Fruit fly (Drosophila melanogaster): Measurements from ENCODE around the gene Rpn12R.

The Rpn12R gene

DNA sequence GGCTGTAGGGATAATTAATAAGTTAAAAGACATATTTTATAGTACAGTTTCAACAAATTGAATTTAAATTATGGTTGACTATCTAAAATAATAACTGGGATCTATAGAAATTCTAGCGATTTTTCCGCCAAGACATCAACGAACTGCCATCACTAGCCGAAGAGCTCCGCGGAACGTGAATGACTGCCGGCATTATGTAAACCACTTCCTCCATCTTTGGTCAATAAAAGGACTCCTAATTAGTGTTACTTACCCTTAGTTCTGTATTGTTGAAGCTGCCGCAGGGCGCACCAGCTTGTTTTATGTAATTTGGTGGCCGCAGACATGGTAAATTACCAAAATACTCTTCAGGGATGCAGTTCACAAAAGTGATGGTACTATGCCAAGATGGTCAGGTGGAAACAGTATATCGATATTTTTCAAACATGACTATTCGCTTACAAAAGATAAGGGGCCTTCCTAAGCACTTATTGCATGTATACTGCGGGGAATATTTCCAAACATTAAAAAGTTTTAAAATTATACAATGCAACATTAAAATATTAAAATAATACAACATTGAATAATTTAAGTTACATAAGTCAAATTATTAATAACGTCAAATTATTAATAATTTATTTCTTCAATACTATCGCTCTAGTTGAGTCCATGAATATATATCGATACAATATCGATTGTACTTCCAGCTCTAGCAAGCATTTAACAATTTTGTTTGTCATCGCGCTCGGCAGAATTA is 42.9 kb downstream of the Rpn12R start, which contains the start of the genes mRpL39 and Prosbeta2 (continued):
- no peak for TF ChIP-seq Usf (GFP tag; optimal IDR thresholded peaks at IDR 0.05)
- no peak for TF ChIP-seq CG18011 (GFP tag; optimal IDR thresholded peaks at IDR 0.05)
- TF ChIP-seq Mrtf (GFP tag; IDR thresholded peaks at IDR 0.05): peak; percentile 65; the same call in 2 of the 3 replicates
- peak; percentile 9 for TF ChIP-seq CG8388 (GFP tag; optimal IDR thresholded peaks at IDR 0.05)
- peak; percentile 68 for TF ChIP-seq CG14441 (GFP tag; IDR thresholded peaks at IDR 0.05)
- no peak for TF ChIP-seq p53 (GFP tag; optimal IDR thresholded peaks at IDR 0.05)
- peak; percentile 77 for TF ChIP-seq tgo (GFP tag; IDR thresholded peaks at IDR 0.05)
- no peak for TF ChIP-seq CG15601 (tag; optimal IDR thresholded peaks at IDR 0.05)
- no peak; the same call in 1 of the 2 replicates for TF ChIP-seq CG17328 (GFP tag; IDR thresholded peaks at IDR 0.05)
- TF ChIP-seq mam (GFP tag; optimal IDR thresholded peaks at IDR 0.05): no peak
- no peak for TF ChIP-seq zfh2 (GFP tag; optimal IDR thresholded peaks at IDR 0.05)
- peak; percentile 64; the same call in 1 of the 3 replicates for TF ChIP-seq CG11456 (GFP tag; IDR thresholded peaks at IDR 0.05)
- TF ChIP-seq pnt (GFP tag; optimal IDR thresholded peaks at IDR 0.05): no peak
- TF ChIP-seq croc (GFP tag; conservative IDR thresholded peaks at IDR 0.05): peak; percentile 26; the same call in 1 of the 3 replicates
- TF ChIP-seq Doc2 (GFP tag; IDR thresholded peaks at IDR 0.05): no peak
- TF ChIP-seq Dp (GFP tag; optimal IDR thresholded peaks at IDR 0.05): no peak
- TF ChIP-seq CG14050 (GFP tag; IDR thresholded peaks at IDR 0.05): peak; percentile 23; the same call in 1 of the 3 replicates
- no peak for TF ChIP-seq CG5953 (GFP tag; IDR thresholded peaks at IDR 0.05)
- no peak for TF ChIP-seq pho (GFP tag; optimal IDR thresholded peaks at IDR 0.05)
- no peak for TF ChIP-seq bowl (GFP tag; IDR thresholded peaks at IDR 0.05)
- no peak for TF ChIP-seq Ssrp (tag; optimal IDR thresholded peaks at IDR 0.05)
- TF ChIP-seq CG16815 (GFP tag; optimal IDR thresholded peaks at IDR 0.05): no peak
- TF ChIP-seq Trl (optimal IDR thresholded peaks at IDR 0.05): no peak
- TF ChIP-seq Trl (GFP tag; optimal IDR thresholded peaks at IDR 0.05): no peak
- TF ChIP-seq stwl (tag; optimal IDR thresholded peaks at IDR 0.05): peak; percentile 68
- no peak for TF ChIP-seq her (GFP tag; optimal IDR thresholded peaks at IDR 0.05)
- TF ChIP-seq pzg (GFP tag; optimal IDR thresholded peaks at IDR 0.05): peak; percentile 35
- peak; percentile 77 for TF ChIP-seq CG42726 (GFP tag; IDR thresholded peaks at IDR 0.05; ENCODE audit: partially characterized antibody)
- TF ChIP-seq CHES-1-like (GFP tag; optimal IDR thresholded peaks at IDR 0.05): no peak
- no peak for TF ChIP-seq ems (GFP tag; optimal IDR thresholded peaks at IDR 0.05)
- TF ChIP-seq bcd (GFP tag; optimal IDR thresholded peaks at IDR 0.05): peak; percentile 44
- peak; percentile 99 for TF ChIP-seq Scr (GFP tag; IDR thresholded peaks at IDR 0.05; ENCODE audit: partially characterized antibody)
- no peak for TF ChIP-seq bab2 (GFP tag; optimal IDR thresholded peaks at IDR 0.05)
- TF ChIP-seq Fer3 (tag; optimal IDR thresholded peaks at IDR 0.05): no peak
- no peak for TF ChIP-seq salm (tag; optimal IDR thresholded peaks at IDR 0.05)
- TF ChIP-seq CG13296 (GFP tag; optimal IDR thresholded peaks at IDR 0.05): no peak
- TF ChIP-seq dysf (GFP tag; IDR thresholded peaks at IDR 0.05): peak; percentile 77
- no peak for TF ChIP-seq gsb (GFP tag; IDR thresholded peaks at IDR 0.05)
- TF ChIP-seq Dip3 (GFP tag; optimal IDR thresholded peaks at IDR 0.05): no peak

DNA sequence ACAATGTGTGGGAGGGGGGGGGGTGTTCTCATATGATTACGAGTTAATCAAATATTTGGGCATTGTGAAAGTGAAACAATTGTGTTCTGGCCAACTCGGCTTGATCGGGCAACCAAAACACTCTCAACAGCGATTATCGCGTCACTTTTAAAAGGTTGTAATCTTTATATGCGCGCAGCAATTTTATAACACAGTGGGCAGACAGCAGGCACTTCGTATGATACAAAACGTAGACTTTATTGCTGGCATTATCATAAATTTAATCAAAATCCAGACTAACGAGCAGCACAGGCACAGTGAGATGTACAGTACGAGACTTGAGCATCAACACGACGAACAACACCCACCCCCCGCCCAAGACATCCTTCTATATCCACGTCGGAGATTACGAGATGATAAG is 49.6 kb downstream of the Rpn12R start:
- TF ChIP-seq CG4617 (GFP tag; optimal IDR thresholded peaks at IDR 0.05; ENCODE audit: borderline replicate concordance): no peak
- TF ChIP-seq BtbVII (GFP tag; optimal IDR thresholded peaks at IDR 0.05): peak; percentile 50
- no peak for TF ChIP-seq Bgb (GFP tag; IDR thresholded peaks at IDR 0.05; ENCODE audit: partially characterized antibody)
- TF ChIP-seq PHDP (tag; optimal IDR thresholded peaks at IDR 0.05): peak; percentile 34
- no peak for TF ChIP-seq z (GFP tag; IDR thresholded peaks at IDR 0.05)
- TF ChIP-seq exex (tag; optimal IDR thresholded peaks at IDR 0.05): peak; percentile 6
- no peak for TF ChIP-seq emc (GFP tag; optimal IDR thresholded peaks at IDR 0.05)
- TF ChIP-seq CG13296 (GFP tag; optimal IDR thresholded peaks at IDR 0.05): peak; percentile 59
- TF ChIP-seq CG34376 (GFP tag; optimal IDR thresholded peaks at IDR 0.05): peak; percentile 28
- no peak for TF ChIP-seq CG6654 (GFP tag; optimal IDR thresholded peaks at IDR 0.05)
- no peak for TF ChIP-seq Scr (GFP tag; IDR thresholded peaks at IDR 0.05; ENCODE audit: partially characterized antibody)
- no peak for TF ChIP-seq zf30C (GFP tag; optimal IDR thresholded peaks at IDR 0.05)
- TF ChIP-seq CG6272 (GFP tag; IDR thresholded peaks at IDR 0.05): no peak
- TF ChIP-seq ATbp (GFP tag; optimal IDR thresholded peaks at IDR 0.05): peak; percentile 0
- TF ChIP-seq cwo (GFP tag; optimal IDR thresholded peaks at IDR 0.05): no peak
